Worm (Caenorhabditis elegans): ENCODE results near the gene cpr-9.
"Not testable (repeated sequence)": the region's sequence is repeated elsewhere in the genome, so short reads cannot be mapped to it uniquely, and the experiment has no call there.

Gene cpr-9

DNA sequence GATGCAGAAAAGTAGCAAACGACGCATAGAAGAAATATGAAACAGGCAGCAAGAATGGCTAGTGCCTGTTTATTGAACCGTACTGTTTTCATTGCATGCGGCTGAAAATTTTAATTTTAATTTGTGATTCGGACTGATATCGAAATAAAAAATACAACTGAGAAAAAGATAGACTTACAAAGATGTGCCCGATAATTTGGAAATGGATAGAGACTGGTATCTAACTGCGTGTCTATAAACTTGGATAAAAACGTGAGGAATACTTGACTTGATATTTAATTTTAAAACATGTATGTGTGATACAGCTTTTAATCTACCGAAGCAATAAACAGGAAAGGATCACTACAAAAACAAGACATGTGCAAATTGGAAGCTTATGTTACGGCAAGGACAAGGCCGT lies 17.5 kb upstream of the cpr-9 start, which contains the start of gene mans-2:
mans-2 (minus strand) TSS at position 101 of the 400 bp plus-strand sequence.
- TF ChIP-seq him-1 (tag; optimal IDR thresholded peaks at IDR 0.05): no peak
- no peak for TF ChIP-seq dao-5 (tag; optimal IDR thresholded peaks at IDR 0.05)
- no peak for TF ChIP-seq W03F9.2 (tag; optimal IDR thresholded peaks at IDR 0.05)

DNA sequence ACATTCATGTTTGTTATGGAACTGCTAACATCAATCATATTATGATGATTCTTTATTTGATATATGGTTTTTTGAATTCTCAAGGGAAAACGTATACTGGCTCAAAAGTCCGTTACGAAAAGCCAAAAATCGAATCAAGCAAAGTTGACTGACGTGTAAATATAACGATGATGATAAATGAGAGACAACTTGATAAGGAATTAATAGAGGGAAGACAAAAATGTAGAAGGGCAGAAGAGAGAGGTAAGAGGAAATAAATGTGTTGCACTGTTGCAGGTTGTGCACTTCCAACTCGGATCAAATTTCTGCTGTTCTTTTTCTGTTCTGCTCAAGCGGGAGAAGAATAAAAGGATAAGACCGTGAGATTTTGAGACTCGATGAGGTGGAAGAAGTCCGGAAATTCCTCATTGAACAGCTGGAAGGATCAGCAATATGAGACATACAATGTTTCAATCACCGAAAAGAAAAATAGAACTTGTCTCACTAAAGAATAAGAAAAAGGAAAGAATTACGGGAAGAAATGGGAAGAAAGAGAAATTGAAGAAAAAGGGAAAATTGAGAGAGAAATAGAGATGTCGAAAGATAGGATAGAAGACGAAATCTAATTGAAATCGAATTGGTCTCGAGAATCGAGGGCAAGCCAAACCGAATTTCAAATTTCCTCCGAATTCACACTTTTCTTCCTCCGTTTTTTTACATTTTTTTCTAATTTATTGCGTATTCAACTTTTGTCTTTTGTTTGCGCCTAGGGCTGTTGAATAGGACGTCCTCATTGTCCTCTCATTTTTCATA lies 16.6 kb upstream of the cpr-9 start:
- TF ChIP-seq him-1 (tag; optimal IDR thresholded peaks at IDR 0.05): no peak
- TF ChIP-seq dao-5 (tag; optimal IDR thresholded peaks at IDR 0.05): no peak
- no peak for TF ChIP-seq W03F9.2 (tag; optimal IDR thresholded peaks at IDR 0.05)

DNA sequence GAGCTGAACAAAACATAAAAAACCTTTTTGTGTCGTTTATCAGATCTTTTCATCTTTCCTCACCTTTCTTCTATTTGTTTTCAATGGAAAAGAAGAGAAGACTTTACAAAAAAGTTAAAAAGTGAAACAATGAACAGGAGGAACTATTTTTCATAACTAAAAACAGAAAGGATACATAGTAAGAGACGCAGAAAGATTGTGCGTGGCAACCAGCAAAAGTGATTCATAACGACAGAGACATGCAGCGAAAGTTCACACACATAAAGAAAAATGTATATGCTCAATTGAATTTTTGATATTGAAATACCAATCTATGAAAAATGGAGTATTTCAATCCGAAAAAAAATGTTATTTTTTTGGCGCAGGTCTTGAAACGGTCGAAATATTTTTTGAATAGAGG lies 13.0 kb upstream of the cpr-9 start:
- TF ChIP-seq W03F9.2 (tag; optimal IDR thresholded peaks at IDR 0.05) (no peak), dao-5 (tag; optimal IDR thresholded peaks at IDR 0.05) (no peak), him-1 (tag; optimal IDR thresholded peaks at IDR 0.05) (no peak)

DNA sequence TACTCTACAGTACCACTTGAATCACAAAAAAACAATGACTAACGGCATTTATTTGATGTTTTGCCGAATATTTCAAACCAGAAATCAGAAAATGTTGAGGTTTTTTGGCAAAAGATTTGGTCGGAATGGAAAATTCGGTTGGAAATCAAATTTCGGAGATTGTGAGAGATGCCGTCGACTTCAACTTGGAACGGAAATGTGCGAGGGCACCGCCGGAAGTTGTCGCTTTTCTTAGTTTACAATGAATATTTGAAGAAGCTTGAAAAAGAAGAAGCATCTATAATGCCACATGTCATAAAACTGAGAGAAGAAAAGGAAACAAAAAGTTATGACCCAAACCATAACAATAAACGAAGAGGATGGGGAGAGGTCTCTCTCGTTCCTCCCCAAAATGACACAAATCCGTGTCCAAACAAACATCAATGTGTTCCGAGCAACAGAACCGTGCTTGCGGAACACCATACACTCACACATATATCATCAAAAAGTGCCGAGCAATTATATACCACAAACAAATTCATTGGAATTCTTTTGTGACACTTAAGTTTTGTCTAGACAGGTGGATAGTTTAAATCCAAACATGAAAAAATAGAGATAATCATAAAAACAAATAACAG lies 12.2 kb upstream of the cpr-9 start:
- TF ChIP-seq him-1 (tag; optimal IDR thresholded peaks at IDR 0.05) (no peak), dao-5 (tag; optimal IDR thresholded peaks at IDR 0.05) (no peak)

DNA sequence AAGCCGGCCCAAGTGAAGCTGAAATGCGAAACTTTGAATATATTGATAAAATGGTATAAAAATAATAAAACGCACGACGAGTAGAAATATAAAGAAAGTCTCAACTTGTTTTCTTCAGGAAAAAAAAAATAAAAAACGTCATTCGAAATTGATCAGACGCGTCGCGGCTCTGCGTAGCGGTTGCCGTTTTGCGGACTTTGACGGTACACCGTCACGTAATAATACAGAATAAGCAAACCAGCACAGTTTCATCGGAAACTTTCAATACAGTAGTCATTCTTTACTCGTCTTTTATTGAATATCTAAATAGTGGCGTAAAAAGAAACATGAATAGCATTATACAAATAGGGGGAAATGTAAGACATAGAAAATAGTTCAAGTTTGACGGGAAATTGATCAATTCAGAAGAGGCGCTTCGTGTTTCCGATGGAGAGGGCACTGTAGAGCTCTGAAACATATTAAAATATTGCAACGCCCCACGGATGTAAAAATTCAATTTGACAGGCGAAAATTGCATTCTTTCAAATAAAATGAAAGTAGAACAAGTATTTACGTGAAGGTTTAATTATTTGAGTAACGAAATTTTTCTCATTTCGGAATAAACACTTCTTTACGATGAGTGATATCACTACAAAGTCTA lies 9.0 kb upstream of the cpr-9 start, which contains the start of the genes cyl-1 and C52E4.7:
cyl-1 (minus strand) TSS at position 18 of the 640 bp plus-strand sequence.
C52E4.7 (plus strand) TSS at position 590 of the 640 bp plus-strand sequence.
- TF ChIP-seq dao-5 (tag; optimal IDR thresholded peaks at IDR 0.05) (no peak), him-1 (tag; optimal IDR thresholded peaks at IDR 0.05) (no peak), W03F9.2 (tag; optimal IDR thresholded peaks at IDR 0.05) (peak; percentile 51)

DNA sequence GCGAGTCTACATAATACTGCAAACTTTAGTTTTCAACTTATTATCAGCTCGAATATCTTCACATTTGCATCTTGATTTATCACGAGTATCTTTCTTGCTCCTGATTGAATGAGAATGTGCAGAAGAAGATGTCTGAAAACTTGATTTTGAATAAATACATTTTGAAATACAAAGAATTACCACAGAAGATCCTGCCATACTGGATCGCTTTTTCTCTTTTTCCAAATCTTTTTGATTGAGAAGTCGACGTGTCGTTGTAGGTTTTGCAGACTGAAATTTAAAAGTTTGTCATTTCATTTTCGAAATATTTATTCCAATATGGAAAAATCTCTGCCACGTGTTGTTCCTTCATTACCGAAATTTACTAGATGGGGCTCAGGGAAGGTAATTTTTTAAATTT lies 7.0 kb upstream of the cpr-9 start, which contains the start of gene C52E4.12:
C52E4.12 (plus strand) TSS at position 301 of the 400 bp plus-strand sequence.
- TF ChIP-seq him-1 (tag; optimal IDR thresholded peaks at IDR 0.05): no peak
- no peak for TF ChIP-seq dao-5 (tag; optimal IDR thresholded peaks at IDR 0.05)
- no peak for TF ChIP-seq W03F9.2 (tag; optimal IDR thresholded peaks at IDR 0.05)

DNA sequence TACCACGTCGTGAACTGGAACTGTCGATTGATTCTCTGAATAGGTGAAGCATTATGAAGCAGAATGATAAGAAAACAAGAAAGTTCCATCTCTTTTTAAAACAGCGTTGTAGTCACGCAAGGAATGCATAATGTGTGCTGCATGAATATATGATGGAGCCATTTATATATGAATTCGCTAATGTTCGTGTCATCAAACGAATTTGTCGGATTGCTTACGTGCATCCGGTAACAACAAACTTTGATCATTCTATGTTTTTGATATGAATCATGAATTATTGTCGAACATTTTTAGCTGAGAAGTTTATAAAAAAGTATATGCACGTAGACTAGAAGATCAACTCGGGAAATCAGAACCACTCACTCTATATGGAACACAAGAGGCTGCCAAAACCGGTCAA lies 5.5 kb upstream of the cpr-9 start:
- TF ChIP-seq W03F9.2 (tag; optimal IDR thresholded peaks at IDR 0.05): no peak
- TF ChIP-seq dao-5 (tag; optimal IDR thresholded peaks at IDR 0.05): no peak

DNA sequence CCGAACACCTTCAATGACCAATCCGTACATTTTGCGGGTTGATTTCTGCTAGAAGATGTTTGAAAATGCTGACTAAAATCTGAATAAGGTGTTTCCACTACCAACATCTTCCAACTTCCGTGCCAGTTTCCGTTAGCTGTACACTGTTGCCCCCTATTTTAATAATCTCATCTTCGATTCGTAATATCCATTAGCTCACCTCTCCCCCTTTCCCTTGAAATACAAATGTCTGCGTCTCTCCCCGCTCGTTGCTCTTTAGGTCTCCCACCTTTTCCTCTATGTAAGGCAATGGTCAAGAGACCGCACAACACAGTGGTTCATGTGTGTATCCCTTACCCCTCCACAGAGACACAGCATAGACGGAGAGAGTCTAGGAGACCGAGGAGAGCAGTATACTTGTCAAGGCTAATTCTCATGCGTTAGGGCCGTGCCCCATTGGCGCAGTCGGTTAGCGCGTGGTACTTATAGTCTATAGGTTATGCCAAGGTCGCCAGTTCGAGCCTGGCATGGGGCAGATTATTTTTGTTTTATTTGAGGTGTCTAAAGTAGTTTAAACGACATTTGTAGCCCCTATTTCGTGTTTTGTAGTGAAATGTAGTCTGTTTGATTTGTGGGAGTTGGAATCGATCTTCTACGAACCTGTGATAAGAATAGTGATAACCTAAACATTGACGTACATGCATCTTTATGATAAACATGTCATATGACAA lies 951 bp upstream of the cpr-9 start, which contains the start of gene gcy-33:
gcy-33 (minus strand) TSS at position 51 of the 710 bp plus-strand sequence.
- peak; percentile 48 for TF ChIP-seq him-1 (tag; optimal IDR thresholded peaks at IDR 0.05)
- TF ChIP-seq dao-5 (tag; optimal IDR thresholded peaks at IDR 0.05): peak; percentile 94
- peak; percentile 62 for TF ChIP-seq W03F9.2 (tag; optimal IDR thresholded peaks at IDR 0.05)

DNA sequence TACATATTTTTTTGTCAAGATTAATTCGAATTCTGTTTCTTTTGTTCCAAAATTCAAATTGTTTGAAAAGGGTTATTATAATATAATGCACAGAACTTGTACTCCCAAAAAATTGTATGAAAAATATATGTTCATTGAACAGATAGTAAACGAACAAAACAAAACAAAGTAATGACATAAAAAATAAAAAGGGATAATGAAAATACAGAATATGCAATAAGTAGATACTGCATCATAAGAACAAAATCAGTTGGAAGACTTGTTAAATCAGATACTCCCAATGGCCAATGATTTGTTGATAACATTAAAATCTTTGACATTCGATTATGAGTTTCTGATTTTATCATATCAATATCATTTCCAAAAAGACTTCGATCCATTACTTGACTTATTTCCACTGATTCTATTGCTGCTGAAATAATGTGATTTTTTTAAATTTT lies 1.7 kb downstream of the cpr-9 start:
- no peak for TF ChIP-seq him-1 (tag; optimal IDR thresholded peaks at IDR 0.05)
- no peak for TF ChIP-seq W03F9.2 (tag; optimal IDR thresholded peaks at IDR 0.05)
- no peak for TF ChIP-seq dao-5 (tag; optimal IDR thresholded peaks at IDR 0.05)

DNA sequence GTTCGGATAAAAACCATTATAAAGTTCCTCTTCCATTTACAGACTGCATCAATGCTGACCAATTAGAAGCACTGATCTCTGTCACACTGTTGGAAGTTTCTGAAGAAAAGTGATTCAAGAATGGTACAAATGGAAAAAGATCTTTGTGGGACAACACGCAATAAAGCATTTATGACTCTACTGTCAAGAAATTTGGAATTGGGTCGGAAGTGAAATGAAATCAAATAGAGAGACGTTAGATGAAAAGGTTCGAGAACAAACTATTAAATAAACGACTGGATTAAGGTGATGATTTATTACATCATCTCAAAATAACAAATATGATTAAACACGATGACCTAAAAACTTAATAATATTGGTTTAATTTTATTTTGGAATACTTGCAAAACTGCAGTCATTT lies 3.6 kb downstream of the cpr-9 start, which contains the start of gene F57F5.3:
F57F5.3 (minus strand) TSS at position 101 of the 400 bp plus-strand sequence.
- TF ChIP-seq dao-5 (tag; optimal IDR thresholded peaks at IDR 0.05): no peak
- TF ChIP-seq W03F9.2 (tag; optimal IDR thresholded peaks at IDR 0.05): no peak
- no peak for TF ChIP-seq him-1 (tag; optimal IDR thresholded peaks at IDR 0.05)

DNA sequence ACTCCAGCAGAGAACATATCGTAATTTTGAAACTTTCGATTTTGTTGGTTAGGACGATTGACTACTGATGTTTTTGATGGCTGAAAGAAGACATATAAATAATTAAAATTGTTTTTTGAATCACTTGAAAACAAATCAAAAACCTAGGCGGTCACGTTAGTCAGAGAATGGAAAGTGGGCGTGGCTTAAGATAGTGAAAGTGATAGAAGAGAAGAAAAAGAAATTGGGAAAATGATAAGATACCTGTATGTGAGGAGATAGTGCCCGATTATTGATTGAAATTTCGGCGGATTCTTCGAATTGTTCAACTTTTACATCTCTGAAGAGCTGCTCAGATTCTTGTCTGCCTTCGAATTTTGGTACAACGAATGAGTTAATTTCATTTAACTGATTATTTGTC lies 8.8 kb downstream of the cpr-9 start:
- no peak for TF ChIP-seq him-1 (tag; optimal IDR thresholded peaks at IDR 0.05)
- no peak for TF ChIP-seq W03F9.2 (tag; optimal IDR thresholded peaks at IDR 0.05)
- TF ChIP-seq dao-5 (tag; optimal IDR thresholded peaks at IDR 0.05): no peak

DNA sequence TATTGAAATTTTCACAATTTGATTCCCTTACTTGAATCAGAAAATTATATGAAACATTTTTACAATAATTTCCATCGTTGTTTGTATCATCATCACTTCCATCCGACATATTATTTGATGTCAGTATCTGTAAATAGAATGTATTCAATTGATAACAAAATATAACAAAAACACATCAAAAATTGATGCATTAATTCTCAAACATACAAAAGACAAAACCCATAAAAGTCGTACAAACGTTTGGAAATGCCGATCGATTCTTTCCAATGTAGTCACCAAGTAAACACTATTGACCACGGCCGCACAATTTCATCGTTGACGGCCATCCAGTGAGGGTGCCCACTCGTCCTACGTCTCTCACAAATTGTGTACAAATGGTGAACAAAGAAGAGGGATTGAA lies 10.4 kb downstream of the cpr-9 start, which contains the start of gene add-2:
add-2 (minus strand) TSS at position 109 of the 400 bp plus-strand sequence.
- TF ChIP-seq W03F9.2 (tag; optimal IDR thresholded peaks at IDR 0.05) (no peak), him-1 (tag; optimal IDR thresholded peaks at IDR 0.05) (no peak), dao-5 (tag; optimal IDR thresholded peaks at IDR 0.05) (no peak)

DNA sequence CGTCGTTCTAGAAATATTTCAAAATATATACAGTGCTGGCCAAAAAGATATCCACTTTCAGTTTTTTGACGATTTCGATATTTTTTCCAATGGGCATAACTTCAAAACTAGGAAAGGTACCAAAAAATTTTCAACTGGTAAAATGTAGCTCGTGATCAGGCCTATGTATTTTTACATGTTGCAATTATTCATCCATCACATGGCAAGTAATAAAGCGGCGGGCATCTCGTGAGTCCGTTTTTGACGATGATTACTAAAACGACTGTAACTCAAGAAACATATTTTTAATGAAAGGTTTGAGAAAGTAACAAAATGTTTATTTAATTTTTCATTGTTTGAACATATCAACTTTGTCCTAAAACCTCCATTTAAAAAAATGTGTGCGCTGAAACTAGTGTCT lies 17.2 kb downstream of the cpr-9 start, which contains the start of gene F10C2.3:
F10C2.3 (plus strand) TSS at position 301 of the 400 bp plus-strand sequence.
- not testable (repeated sequence) for TF ChIP-seq him-1, dao-5, W03F9.2 (tag; optimal IDR thresholded peaks at IDR 0.05)

Measured in whole organism, L4/young adult.